Worm (Caenorhabditis elegans) whole organism, L2 larva: ENCODE results near the gene D1025.10.

Experiments used
- lin-13 ChIP-seq: fragments of 150-350 bp; optimal IDR thresholded peaks from 2 replicates; lab custom pipeline; 2014; ENCODE audit warnings: missing biosample characterization, missing genetic modification reagents, missing genetic modification characterization
- nhr-77 ChIP-seq: fragments of 150-350 bp; optimal IDR thresholded peaks from 2 replicates; lab custom pipeline; 2014; ENCODE audit warnings: missing biosample characterization, missing genetic modification characterization
- snpc-4 ChIP-seq: fragments of 150-350 bp; optimal IDR thresholded peaks from 2 replicates; lab custom pipeline; 2014; ENCODE audit warnings: missing biosample characterization, missing genetic modification characterization
- unc-55 ChIP-seq: fragments of 150-350 bp; sonication (generic microtip); optimal IDR thresholded peaks from 3 replicates; lab custom pipeline; 2014; ENCODE audit warnings: missing biosample characterization, missing genetic modification reagents, missing genetic modification characterization
- zag-1 ChIP-seq: fragments of 150-350 bp; optimal IDR thresholded peaks from 2 replicates; lab custom pipeline; 2014; ENCODE audit warnings: missing biosample characterization, missing genetic modification characterization
- ztf-11 ChIP-seq: sonication (generic microtip); optimal IDR thresholded peaks from 2 replicates; lab custom pipeline; 2017; ENCODE audit warnings: missing biosample characterization, missing genetic modification characterization

DNA sequence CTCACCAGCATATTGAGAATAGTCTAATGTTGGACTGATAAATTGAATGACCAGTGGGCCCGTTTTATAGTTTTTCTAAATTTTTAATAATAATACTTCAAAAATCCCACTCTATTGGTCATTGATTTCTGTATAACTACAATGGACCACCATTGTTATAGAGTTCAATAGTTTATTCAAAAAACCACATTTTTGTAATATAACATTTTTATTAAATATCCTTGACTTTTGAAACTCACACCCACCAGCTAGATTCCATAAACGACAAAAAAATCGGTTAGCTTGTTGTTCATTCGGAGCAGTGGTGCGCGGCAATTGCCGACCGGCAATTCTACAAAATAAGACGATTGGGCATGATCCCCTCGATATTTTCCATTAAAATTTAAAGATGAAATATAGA is 10.9 kb downstream of the D1025.10 start, which contains the start of gene nspc-18:
- TF ChIP-seq nhr-77 (tag; lab: Kevin White, UChicago) (no peak), unc-55 (GFP tag; lab: Kevin White, UChicago) (no peak), zag-1 (tag; lab: Kevin White, UChicago) (no peak), ztf-11 (no peak), snpc-4 (tag; lab: Kevin White, UChicago) (no peak), lin-13 (no peak)
